Fruit fly (Drosophila melanogaster) whole organism, embryonic: ENCODE data around the gene Or19a.

Experiments
- Abd-B ChIP-seq: fragments of 200-800 bp; sonication (Bioruptor generic); optimal IDR thresholded peaks from 2 replicates; lab custom pipeline; 2018; ENCODE audit warnings: missing biosample characterization, mild to moderate bottlenecking, missing genetic modification characterization, moderate library complexity
- CG1024 ChIP-seq: fragments of 200-800 bp; sonication (Bioruptor generic); IDR thresholded peaks from 2 replicates; pipeline ENCODE4 v1.3.6; 2022; ENCODE audit warnings: missing biosample characterization, missing genetic modification characterization
- CG12744 ChIP-seq: fragments of 200-800 bp; sonication (Bioruptor generic); optimal IDR thresholded peaks from 2 replicates; lab custom pipeline; 2016; ENCODE audit warnings: missing biosample characterization, missing genetic modification characterization
- CG13287 ChIP-seq: fragments of 200-800 bp; sonication (Bioruptor generic); IDR thresholded peaks from 2 replicates; pipeline ENCODE4 v1.3.6; 2022; ENCODE audit warnings: missing biosample characterization, missing genetic modification characterization; ENCODE audit not compliant: partially characterized antibody
- CG13624 ChIP-seq: fragments of 200-800 bp; sonication (Bioruptor generic); optimal IDR thresholded peaks from 2 replicates; lab custom pipeline; 2016; ENCODE audit warnings: missing biosample characterization, missing genetic modification characterization
- CG15514 ChIP-seq: fragments of 200-800 bp; sonication (Bioruptor generic); optimal IDR thresholded peaks from 3 replicates; lab custom pipeline; 2017; ENCODE audit warnings: missing biosample characterization, missing genetic modification characterization, mild to moderate bottlenecking, moderate library complexity, missing genetic modification reagents
- CG16813 ChIP-seq: fragments of 200-800 bp; sonication (Bioruptor generic); IDR thresholded peaks from 3 replicates; pipeline ENCODE4 v1.3.6; 2022; ENCODE audit warnings: missing biosample characterization, missing genetic modification characterization; ENCODE audit not compliant: partially characterized antibody
- CG2129 ChIP-seq: fragments of 200-800 bp; sonication (Bioruptor generic); IDR thresholded peaks from 2 replicates; pipeline ENCODE4 v1.3.6; 2022; ENCODE audit warnings: missing biosample characterization, missing genetic modification characterization; ENCODE audit not compliant: partially characterized antibody
- CG30403 ChIP-seq: fragments of 200-800 bp; sonication (Bioruptor generic); optimal IDR thresholded peaks from 3 replicates; lab custom pipeline; 2016; ENCODE audit warnings: missing biosample characterization, missing genetic modification characterization
- CG3065 ChIP-seq: fragments of 200-800 bp; sonication (Bioruptor generic); optimal IDR thresholded peaks from 2 replicates; lab custom pipeline; 2016; ENCODE audit warnings: missing biosample characterization, missing genetic modification characterization
- CG32532 ChIP-seq: fragments of 200-800 bp; sonication (Bioruptor generic); IDR thresholded peaks from 2 replicates; pipeline ENCODE4 v1.3.6; 2022; ENCODE audit warnings: missing biosample characterization, missing genetic modification characterization
- CG3847 ChIP-seq: fragments of 200-800 bp; sonication (Bioruptor generic); IDR thresholded peaks from 2 replicates; pipeline ENCODE4 v1.3.6; 2022; ENCODE audit warnings: missing biosample characterization, missing genetic modification characterization
- CG7372 ChIP-seq: fragments of 200-800 bp; sonication (Bioruptor generic); IDR thresholded peaks from 2 replicates; pipeline ENCODE4 v1.3.6; 2022; ENCODE audit warnings: missing biosample characterization, missing genetic modification characterization
- CG7963 ChIP-seq: fragments of 200-800 bp; sonication (Bioruptor generic); IDR thresholded peaks from 3 replicates; pipeline ENCODE4 v1.3.6; 2022; ENCODE audit warnings: missing biosample characterization, missing genetic modification characterization; ENCODE audit not compliant: partially characterized antibody
- CG9797 ChIP-seq: fragments of 200-800 bp; sonication (Bioruptor generic); optimal IDR thresholded peaks from 3 replicates; lab custom pipeline; 2018; ENCODE audit warnings: missing biosample characterization, mild to moderate bottlenecking, missing genetic modification characterization
- CG9932 ChIP-seq: fragments of 200-800 bp; sonication (Bioruptor generic); IDR thresholded peaks from 2 replicates; pipeline ENCODE4 v1.3.6; 2022; ENCODE audit warnings: missing biosample characterization, missing genetic modification characterization
- CHES-1-like ChIP-seq: fragments of 200-800 bp; sonication (Bioruptor generic); optimal IDR thresholded peaks from 2 replicates; lab custom pipeline; 2016; ENCODE audit warnings: missing biosample characterization, missing genetic modification characterization
- CoRest ChIP-seq: fragments of 200-800 bp; sonication (Bioruptor generic); optimal IDR thresholded peaks from 3 replicates; lab custom pipeline; 2018; ENCODE audit warnings: missing biosample characterization, mild to moderate bottlenecking, missing genetic modification characterization, moderate library complexity
- Dek ChIP-seq: fragments of 200-800 bp; sonication (Bioruptor generic); optimal IDR thresholded peaks from 3 replicates; lab custom pipeline; 2019; ENCODE audit warnings: missing biosample characterization, mild to moderate bottlenecking, missing genetic modification characterization, moderate library complexity
- Doc3 ChIP-seq: fragments of 200-800 bp; sonication (Bioruptor generic); IDR thresholded peaks from 3 replicates; pipeline ENCODE4 v1.3.6; 2022; ENCODE audit warnings: missing biosample characterization, missing genetic modification characterization; ENCODE audit not compliant: partially characterized antibody
- Dref ChIP-seq: fragments of 200-800 bp; sonication (Bioruptor generic); IDR thresholded peaks from 2 replicates; pipeline ENCODE4 v1.3.6; 2022; ENCODE audit warnings: missing biosample characterization, missing genetic modification characterization
- E2f2 ChIP-seq: fragments of 200-800 bp; sonication (Bioruptor generic); IDR thresholded peaks from 2 replicates; pipeline ENCODE4 v1.3.6; 2022; ENCODE audit warnings: missing biosample characterization, missing genetic modification characterization
- Ets65A ChIP-seq: fragments of 200-800 bp; sonication (Bioruptor generic); peaks from one replicate; lab custom pipeline; 2016; ENCODE audit warnings: missing biosample characterization, missing genetic modification characterization
- HLH4C ChIP-seq: fragments of 200-800 bp; sonication (Bioruptor generic); IDR thresholded peaks from 3 replicates; pipeline ENCODE4 v1.3.6; 2022; ENCODE audit warnings: missing biosample characterization, missing genetic modification characterization; ENCODE audit not compliant: partially characterized antibody
- Lhr ChIP-seq: fragments of 200-800 bp; sonication (Bioruptor generic); optimal IDR thresholded peaks from 3 replicates; lab custom pipeline; 2017; ENCODE audit warnings: mild to moderate bottlenecking, missing biosample characterization, missing genetic modification reagents, missing genetic modification characterization
- Med ChIP-seq: fragments of 200-800 bp; sonication (Bioruptor generic); peaks from one replicate; lab custom pipeline; 2016; ENCODE audit warnings: missing biosample characterization, missing genetic modification characterization, mild to moderate bottlenecking, inconsistent platforms, moderate library complexity
- Myb ChIP-seq: fragments of 200-800 bp; sonication (Bioruptor generic); optimal IDR thresholded peaks from 2 replicates; lab custom pipeline; 2016; ENCODE audit warnings: missing biosample characterization, missing genetic modification characterization
- Nf-YA ChIP-seq: fragments of 200-800 bp; sonication (Bioruptor generic); IDR thresholded peaks from 2 replicates; pipeline ENCODE4 v1.3.6; 2022; ENCODE audit warnings: missing biosample characterization, missing genetic modification characterization
- Opbp ChIP-seq: fragments of 200-800 bp; sonication (Bioruptor generic); IDR thresholded peaks from 3 replicates; pipeline ENCODE4 v1.3.6; 2022; ENCODE audit warnings: missing biosample characterization, missing genetic modification characterization; ENCODE audit not compliant: partially characterized antibody
- Poxn ChIP-seq: fragments of 200-800 bp; sonication (Bioruptor generic); IDR thresholded peaks from 2 replicates; pipeline ENCODE4 v1.3.6; 2022; ENCODE audit warnings: missing biosample characterization, missing genetic modification characterization
- abd-A ChIP-seq: fragments of 200-800 bp; sonication (Bioruptor generic); optimal IDR thresholded peaks from 3 replicates; lab custom pipeline; 2019; ENCODE audit warnings: missing biosample characterization, mild to moderate bottlenecking, missing genetic modification characterization, moderate library complexity
- aop ChIP-seq: fragments of 200-800 bp; sonication (Bioruptor generic); IDR thresholded peaks from 2 replicates; pipeline ENCODE4 v1.3.6; 2022; ENCODE audit warnings: missing biosample characterization, missing genetic modification characterization
- ato ChIP-seq: fragments of 200-800 bp; sonication (Bioruptor generic); IDR thresholded peaks from 2 replicates; pipeline ENCODE4 v1.3.6; 2022; ENCODE audit warnings: missing biosample characterization, missing genetic modification characterization; ENCODE audit not compliant: partially characterized antibody
- cad ChIP-seq: fragments of >200 bp; optimal IDR thresholded peaks from 2 replicates; lab custom pipeline; 2017; ENCODE audit warnings: missing biosample characterization, missing genetic modification characterization
- crc ChIP-seq: fragments of 200-800 bp; sonication (Bioruptor generic); optimal IDR thresholded peaks from 2 replicates; lab custom pipeline; 2016; ENCODE audit warnings: missing biosample characterization, missing genetic modification characterization
- dan ChIP-seq: fragments of 200-800 bp; sonication (Bioruptor generic); IDR thresholded peaks from 2 replicates; pipeline ENCODE4 v1.3.6; 2022; ENCODE audit warnings: missing biosample characterization, missing genetic modification characterization
- gce ChIP-seq: fragments of 200-800 bp; sonication (Bioruptor generic); IDR thresholded peaks from 3 replicates; pipeline ENCODE4 v1.3.6; 2022; ENCODE audit warnings: missing biosample characterization, missing genetic modification characterization
- hkb ChIP-seq, 2 experiments: fragments of 200-800 bp in 1 of 2; fragments of >200 bp in 1 of 2; sonication (Bioruptor generic) in 1 of 2; IDR thresholded peaks in 1 of 2; optimal IDR thresholded peaks in 1 of 2; 2 replicates each; pipeline versions ENCODE4 v1.3.6 to Lab custom; 2017 to 2022; ENCODE audit warnings: missing biosample characterization in 1 of 2, missing genetic modification characterization in 1 of 2
- ken ChIP-seq: fragments of 200-800 bp; sonication (Bioruptor generic); IDR thresholded peaks from 3 replicates; pipeline ENCODE4 v1.3.6; 2022; ENCODE audit warnings: missing biosample characterization, missing genetic modification characterization
- knrl ChIP-seq: fragments of 200-800 bp; sonication (Bioruptor generic); IDR thresholded peaks from 3 replicates; pipeline ENCODE4 v1.3.6; 2022; ENCODE audit warnings: missing biosample characterization, missing genetic modification characterization; ENCODE audit not compliant: partially characterized antibody
- oc ChIP-seq: fragments of 200-800 bp; sonication (Bioruptor generic); optimal IDR thresholded peaks from 2 replicates; lab custom pipeline; 2018; ENCODE audit warnings: missing biosample characterization, mild to moderate bottlenecking, missing genetic modification characterization, moderate library complexity
- p53 ChIP-seq: fragments of 200-800 bp; sonication (Bioruptor generic); optimal IDR thresholded peaks from 2 replicates; lab custom pipeline; 2016; ENCODE audit warnings: missing biosample characterization, missing genetic modification characterization
- pho ChIP-seq: fragments of 200-800 bp; sonication (Bioruptor generic); optimal IDR thresholded peaks from 2 replicates; lab custom pipeline; 2016; ENCODE audit warnings: missing biosample characterization, missing genetic modification characterization
- phol ChIP-seq: fragments of 200-800 bp; sonication (Bioruptor generic); optimal IDR thresholded peaks from 3 replicates; lab custom pipeline; 2018; ENCODE audit warnings: missing biosample characterization, mild to moderate bottlenecking, missing genetic modification characterization, moderate library complexity
- pros ChIP-seq: fragments of 200-800 bp; sonication (Bioruptor generic); optimal IDR thresholded peaks from 3 replicates; lab custom pipeline; 2019; ENCODE audit warnings: missing biosample characterization, mild to moderate bottlenecking, missing genetic modification characterization, moderate library complexity
- pzg ChIP-seq: fragments of 200-800 bp; sonication (Bioruptor generic); optimal IDR thresholded peaks from 3 replicates; lab custom pipeline; 2018; ENCODE audit warnings: missing biosample characterization, mild to moderate bottlenecking, missing genetic modification characterization, moderate library complexity
- scrt ChIP-seq: fragments of 200-800 bp; sonication (Bioruptor generic); optimal IDR thresholded peaks from 2 replicates; lab custom pipeline; 2018; ENCODE audit warnings: missing biosample characterization, mild to moderate bottlenecking, missing genetic modification characterization, moderate library complexity
- trem ChIP-seq: fragments of 200-800 bp; optimal IDR thresholded peaks from 3 replicates; lab custom pipeline; 2019; ENCODE audit warnings: missing biosample characterization, mild to moderate bottlenecking, missing genetic modification characterization, moderate library complexity
- trh ChIP-seq: fragments of 200-800 bp; sonication (Bioruptor generic); optimal IDR thresholded peaks from 2 replicates; lab custom pipeline; 2016; ENCODE audit warnings: missing biosample characterization, missing genetic modification characterization

Gene Or19a

DNA sequence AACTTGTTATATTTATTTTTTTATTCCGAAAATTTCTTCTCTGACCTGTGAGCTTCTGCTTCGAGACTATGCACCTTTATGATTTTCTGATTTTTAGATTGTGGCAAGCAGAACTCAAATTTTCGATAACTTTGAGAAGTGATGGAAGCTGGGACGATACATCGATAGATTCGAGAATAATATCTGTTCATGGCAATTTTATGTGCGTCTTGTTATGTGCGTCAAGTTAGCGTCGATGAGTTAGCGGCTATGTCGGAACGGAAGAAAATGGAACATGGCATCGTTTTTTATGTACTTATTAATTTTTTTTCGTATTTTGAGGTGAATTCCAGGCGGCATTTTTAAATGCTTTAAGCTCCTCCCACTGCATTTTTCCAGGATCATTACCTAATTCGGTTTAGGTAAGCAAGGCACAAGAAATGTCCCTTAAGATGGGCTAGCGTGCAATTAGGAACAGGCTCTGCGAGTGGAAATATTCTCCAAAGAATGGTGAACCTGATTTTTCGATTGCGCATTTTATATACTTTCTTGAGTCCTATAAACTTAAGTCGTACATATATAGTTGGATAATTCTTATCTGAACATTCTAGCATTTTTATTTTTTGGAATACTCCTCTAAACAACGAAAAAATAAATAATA is 22.9 kb upstream of the Or19a start, which contains the start of gene Phf7 (continued):
- peak; percentile 49 for TF ChIP-seq Lhr (GFP tag; lab: Kevin White, UChicago)
- peak; percentile 64; the same call in 1 of the 2 replicates for TF ChIP-seq CG1024 (GFP tag; lab: Robert Waterston, UW)
- TF ChIP-seq scrt = no peak
- no peak for TF ChIP-seq Nf-YA (GFP tag; lab: Robert Waterston, UW)
- 0 out of 2 replicates have a peak, but pooled peaks have one; percentile 12 for TF ChIP-seq CG3847 (GFP tag; lab: Robert Waterston, UW)
- TF ChIP-seq pros (GFP tag; lab: Kevin White, UChicago) = no peak
- peak; percentile 40; the same call in 1 of the 2 replicates for TF ChIP-seq CG9932
- peak; percentile 77 for TF ChIP-seq CG13287 (GFP tag; lab: Robert Waterston, UW)
- TF ChIP-seq CG12744 (GFP tag; lab: Kevin White, UChicago) = no peak
- peak; percentile 65 for TF ChIP-seq HLH4C (GFP tag; lab: Robert Waterston, UW)
- TF ChIP-seq pzg (GFP tag; lab: Kevin White, UChicago) = peak; percentile 85
- TF ChIP-seq abd-A (tag; lab: Kevin White, UChicago) = no peak
- no peak for TF ChIP-seq crc (GFP tag; lab: Kevin White, UChicago)
- TF ChIP-seq cad = no peak
- TF ChIP-seq p53 (GFP tag; lab: Kevin White, UChicago) = no peak
- no peak for TF ChIP-seq dan
- peak; percentile 15 for TF ChIP-seq CG9797
- TF ChIP-seq ken = no peak
- peak; percentile 45 for TF ChIP-seq Myb (GFP tag; lab: Kevin White, UChicago)
- no peak for TF ChIP-seq CHES-1-like
- TF ChIP-seq Dref = peak; percentile 85
- no peak for TF ChIP-seq CG32532 (GFP tag; lab: Robert Waterston, UW)
- TF ChIP-seq CG13624 (GFP tag; lab: Kevin White, UChicago) = peak; percentile 22
- 0 out of 2 replicates have a peak, but pooled peaks have one; percentile 19 for TF ChIP-seq CG2129 (GFP tag; lab: Robert Waterston, UW)
- no peak for TF ChIP-seq hkb (optimal IDR thresholded peaks at IDR 0.05; lab: Kevin White, UChicago)
- TF ChIP-seq hkb (GFP tag; IDR thresholded peaks at IDR 0.05; lab: Robert Waterston, UW) = no peak
- TF ChIP-seq Ets65A (GFP tag; lab: Kevin White, UChicago) = peak; percentile 91
- peak; percentile 59 for TF ChIP-seq ato (GFP tag; lab: Robert Waterston, UW)
- peak; percentile 68 for TF ChIP-seq Med (GFP tag; lab: Kevin White, UChicago)
- TF ChIP-seq E2f2 (GFP tag; lab: Robert Waterston, UW) = peak; percentile 79
- peak; percentile 20 for TF ChIP-seq trem (tag; lab: Kevin White, UChicago)
- peak; percentile 52; the same call in 1 of the 3 replicates for TF ChIP-seq CG7963 (GFP tag; lab: Robert Waterston, UW)
- TF ChIP-seq CG30403 (GFP tag; lab: Kevin White, UChicago) = no peak
- peak; percentile 56 for TF ChIP-seq Doc3
- TF ChIP-seq aop (GFP tag; lab: Robert Waterston, UW) = no peak
- TF ChIP-seq CG7372 (GFP tag; lab: Robert Waterston, UW) = no peak
- TF ChIP-seq pho = peak; percentile 13
- no peak for TF ChIP-seq Poxn (GFP tag; lab: Robert Waterston, UW)
- peak; percentile 85 for TF ChIP-seq Abd-B (GFP tag; lab: Kevin White, UChicago)
- TF ChIP-seq CG3065 (GFP tag; lab: Kevin White, UChicago) = no peak
- peak; percentile 83 for TF ChIP-seq CG16813 (GFP tag; lab: Robert Waterston, UW)
- peak; percentile 42 for TF ChIP-seq phol (tag; lab: Kevin White, UChicago)
- no peak for TF ChIP-seq Dek (tag; lab: Kevin White, UChicago)
- TF ChIP-seq gce (GFP tag; lab: Robert Waterston, UW) = no peak
- TF ChIP-seq Opbp (GFP tag; lab: Robert Waterston, UW) = peak; percentile 82
- peak; percentile 81 for TF ChIP-seq knrl (GFP tag; lab: Robert Waterston, UW)
- TF ChIP-seq trh (GFP tag; lab: Kevin White, UChicago) = no peak
- TF ChIP-seq CG15514 (GFP tag; lab: Kevin White, UChicago) = peak; percentile 66
- TF ChIP-seq oc (tag; lab: Kevin White, UChicago) = no peak
- TF ChIP-seq CoRest (tag; lab: Kevin White, UChicago) = peak; percentile 23
